Worm (Caenorhabditis elegans) whole organism, L3 larva: Measurements from ENCODE around the gene T04C12.9.

Source experiments
- R02D3.7 ChIP-seq: fragments of 150-350 bp; optimal IDR thresholded peaks from 2 replicates; lab custom pipeline; 2014; ENCODE audit warnings: missing biosample characterization, missing genetic modification characterization
- ZK546.5 ChIP-seq: sonication (generic microtip); optimal IDR thresholded peaks from 2 replicates; lab custom pipeline; 2017; ENCODE audit warnings: missing biosample characterization, missing genetic modification characterization
- ama-1 ChIP-seq: fragments of 150-350 bp; optimal IDR thresholded peaks from 2 replicates; lab custom pipeline; 2018
- ceh-28 ChIP-seq: fragments of 150-350 bp; optimal IDR thresholded peaks from 2 replicates; lab custom pipeline; 2014; ENCODE audit warnings: missing biosample characterization, missing genetic modification reagents, missing genetic modification characterization
- ceh-82 ChIP-seq: fragments of 150-350 bp; optimal IDR thresholded peaks from 2 replicates; lab custom pipeline; 2014; ENCODE audit warnings: missing biosample characterization, missing genetic modification characterization
- daf-12 ChIP-seq: fragments of 150-350 bp; optimal IDR thresholded peaks from 2 replicates; lab custom pipeline; 2014; ENCODE audit warnings: missing biosample characterization, missing genetic modification reagents, missing genetic modification characterization
- egl-27 ChIP-seq: sonication (generic microtip); optimal IDR thresholded peaks from 4 replicates; lab custom pipeline; 2017; ENCODE audit warnings: missing biosample characterization, missing genetic modification reagents, missing genetic modification characterization
- egl-5 ChIP-seq: fragments of 150-350 bp; optimal IDR thresholded peaks from 2 replicates; lab custom pipeline; 2017; ENCODE audit warnings: missing biosample characterization, missing genetic modification reagents, missing genetic modification characterization, inconsistent platforms
- elt-1 ChIP-seq: fragments of 150-350 bp; optimal IDR thresholded peaks from 2 replicates; lab custom pipeline; 2014; ENCODE audit warnings: missing biosample characterization, missing genetic modification characterization
- elt-2 ChIP-seq: sonication (generic microtip); optimal IDR thresholded peaks from 2 replicates; lab custom pipeline; 2016; ENCODE audit warnings: missing genetic modification reagents, mild to moderate bottlenecking, missing genetic modification characterization, missing compliant biosample characterization
- eor-1 ChIP-seq, 2 experiments: fragments of 150-350 bp; optimal IDR thresholded peaks; 2 replicates each; lab custom pipeline; 2014 to 2018; ENCODE audit warnings: missing biosample characterization in 2 of 2, missing genetic modification characterization in 2 of 2
- fkh-10 ChIP-seq: sonication (generic microtip); optimal IDR thresholded peaks from 2 replicates; lab custom pipeline; 2017; ENCODE audit warnings: missing biosample characterization, missing genetic modification reagents, missing genetic modification characterization
- fkh-2 ChIP-seq: fragments of 150-350 bp; optimal IDR thresholded peaks from 2 replicates; lab custom pipeline; 2014; ENCODE audit warnings: missing biosample characterization, missing genetic modification reagents, missing genetic modification characterization
- fos-1 ChIP-seq: fragments of 150-350 bp; optimal IDR thresholded peaks from 2 replicates; lab custom pipeline; 2014; ENCODE audit warnings: missing biosample characterization, missing genetic modification characterization
- hmg-11 ChIP-seq: sonication (generic microtip); optimal IDR thresholded peaks from 2 replicates; lab custom pipeline; 2016; ENCODE audit warnings: missing genetic modification characterization, missing compliant biosample characterization
- jun-1 ChIP-seq: fragments of 150-350 bp; optimal IDR thresholded peaks from 2 replicates; lab custom pipeline; 2014; ENCODE audit warnings: missing biosample characterization, missing genetic modification reagents, missing genetic modification characterization
- lin-15B ChIP-seq: fragments of 150-350 bp; optimal IDR thresholded peaks from 2 replicates; lab custom pipeline; 2014; ENCODE audit warnings: missing biosample characterization, missing genetic modification characterization
- lin-39 ChIP-seq: fragments of 150-350 bp; optimal IDR thresholded peaks from 2 replicates; lab custom pipeline; 2018; ENCODE audit warnings: missing biosample characterization, missing genetic modification reagents, missing genetic modification characterization
- lsy-12 ChIP-seq: sonication (generic microtip); optimal IDR thresholded peaks from 2 replicates; lab custom pipeline; 2016; ENCODE audit warnings: mild to moderate bottlenecking, missing genetic modification characterization, missing compliant biosample characterization
- mdl-1 ChIP-seq: fragments of 150-350 bp; optimal IDR thresholded peaks from 2 replicates; lab custom pipeline; 2014; ENCODE audit warnings: missing biosample characterization, missing genetic modification characterization
- mml-1 ChIP-seq: fragments of 150-350 bp; sonication (generic microtip); optimal IDR thresholded peaks from 3 replicates; lab custom pipeline; 2014; ENCODE audit warnings: missing biosample characterization, missing genetic modification characterization
- nfya-1 ChIP-seq: sonication (generic microtip); optimal IDR thresholded peaks from 2 replicates; lab custom pipeline; 2017; ENCODE audit warnings: missing genetic modification characterization, mild to moderate bottlenecking, missing compliant biosample characterization, antibody characterized with exemption, moderate library complexity; ENCODE audit not compliant: insufficient read depth
- nhr-11 ChIP-seq: fragments of 150-350 bp; optimal IDR thresholded peaks from 2 replicates; lab custom pipeline; 2014; ENCODE audit warnings: missing biosample characterization, missing genetic modification characterization
- nhr-12 ChIP-seq: fragments of 150-350 bp; optimal IDR thresholded peaks from 2 replicates; lab custom pipeline; 2014; ENCODE audit warnings: missing biosample characterization, missing genetic modification characterization
- nhr-25 ChIP-seq: sonication (generic microtip); optimal IDR thresholded peaks from 2 replicates; lab custom pipeline; 2017; ENCODE audit warnings: missing biosample characterization, missing genetic modification characterization
- nhr-28 ChIP-seq: fragments of 150-350 bp; optimal IDR thresholded peaks from 2 replicates; lab custom pipeline; 2014; ENCODE audit warnings: missing biosample characterization, missing genetic modification characterization
- nhr-67 ChIP-seq: fragments of 150-350 bp; optimal IDR thresholded peaks from 2 replicates; lab custom pipeline; 2014; ENCODE audit warnings: missing biosample characterization, missing genetic modification characterization
- nhr-76 ChIP-seq: fragments of 150-350 bp; sonication (generic microtip); optimal IDR thresholded peaks from 5 replicates; lab custom pipeline; 2014; ENCODE audit warnings: missing biosample characterization, missing genetic modification characterization
- nhr-77 ChIP-seq: fragments of 150-350 bp; optimal IDR thresholded peaks from 2 replicates; lab custom pipeline; 2014; ENCODE audit warnings: missing biosample characterization, missing genetic modification characterization
- pha-4 ChIP-seq: fragments of 150-350 bp; optimal IDR thresholded peaks from 2 replicates; lab custom pipeline; 2014; ENCODE audit warnings: missing biosample characterization, missing genetic modification reagents, missing genetic modification characterization
- pqm-1 ChIP-seq: fragments of 150-350 bp; optimal IDR thresholded peaks from 2 replicates; lab custom pipeline; 2017; ENCODE audit warnings: missing biosample characterization, missing genetic modification characterization, inconsistent platforms
- snpc-4 ChIP-seq: fragments of 150-350 bp; optimal IDR thresholded peaks from 2 replicates; lab custom pipeline; 2014; ENCODE audit warnings: missing biosample characterization, missing genetic modification characterization
- tbx-2 ChIP-seq: sonication (generic microtip); optimal IDR thresholded peaks from 2 replicates; lab custom pipeline; 2016; ENCODE audit warnings: mild to moderate bottlenecking, missing genetic modification characterization, missing compliant biosample characterization
- unc-39 ChIP-seq: sonication (generic microtip); optimal IDR thresholded peaks from 4 replicates; lab custom pipeline; 2017; ENCODE audit warnings: missing biosample characterization, missing genetic modification characterization
- unc-62 ChIP-seq: fragments of 150-350 bp; sonication (generic microtip); optimal IDR thresholded peaks from 4 replicates; lab custom pipeline; 2014; ENCODE audit warnings: missing biosample characterization, missing genetic modification reagents, missing genetic modification characterization
- zag-1 ChIP-seq: fragments of 150-350 bp; optimal IDR thresholded peaks from 2 replicates; lab custom pipeline; 2014; ENCODE audit warnings: missing biosample characterization, missing genetic modification characterization
- ztf-11 ChIP-seq: fragments of 150-350 bp; optimal IDR thresholded peaks from 2 replicates; lab custom pipeline; 2014; ENCODE audit warnings: missing biosample characterization, missing genetic modification characterization
- ztf-4 ChIP-seq: fragments of 150-350 bp; optimal IDR thresholded peaks from 2 replicates; lab custom pipeline; 2014; ENCODE audit warnings: missing biosample characterization, missing genetic modification characterization

T04C12.9 gene

DNA sequence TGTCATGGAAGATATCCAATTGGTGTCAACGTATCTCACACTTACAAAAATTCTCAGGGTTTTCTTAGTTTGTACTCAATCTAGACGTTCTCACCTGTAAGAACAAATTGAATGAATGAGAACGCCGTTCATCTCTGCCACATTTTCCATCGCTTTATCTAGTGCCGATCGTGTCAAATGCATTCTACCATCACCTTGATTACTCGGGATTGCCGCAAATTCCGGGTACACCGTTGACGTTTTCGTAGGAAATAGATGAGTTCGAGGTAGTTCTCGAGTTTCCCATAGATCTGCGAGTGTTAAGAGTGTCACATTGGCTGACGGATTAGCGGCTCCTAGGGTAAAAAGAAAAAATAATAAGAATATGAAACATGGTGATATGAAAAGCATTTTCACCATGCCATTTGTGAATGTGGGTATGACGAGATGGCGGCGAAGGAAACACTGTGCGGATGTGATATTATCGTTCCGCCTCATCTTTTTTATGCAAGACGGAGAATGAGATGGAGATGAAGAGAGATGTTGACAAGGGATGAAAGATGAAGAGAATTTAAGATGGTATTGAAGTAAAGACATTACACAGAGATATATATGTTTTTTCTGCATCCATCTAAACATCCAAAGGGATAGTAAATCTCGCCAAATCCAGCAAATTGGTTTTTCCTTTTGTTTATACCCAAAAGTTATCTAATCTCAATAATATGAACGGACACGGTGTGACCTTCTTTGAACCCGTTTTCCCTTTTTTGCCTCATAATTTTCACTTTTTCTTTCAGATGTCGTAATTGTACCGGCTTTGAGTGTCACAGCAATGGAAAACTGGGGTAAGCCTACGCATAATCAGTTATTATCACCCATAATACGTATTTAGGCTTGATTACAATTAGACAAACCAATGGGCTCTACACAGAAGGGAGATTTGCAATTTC, 30.4 kb upstream of the T04C12.9 start, which contains the start of gene lact-8:
lact-8 (minus strand) TSS at position 445 of the 929 bp plus-strand sequence.
- TF ChIP-seq nfya-1 (tag; lab: Kevin White, UChicago) (no peak), nhr-25 (tag; lab: Kevin White, UChicago) (peak; percentile 13), elt-1 (tag; lab: Kevin White, UChicago) (peak; percentile 65)

DNA sequence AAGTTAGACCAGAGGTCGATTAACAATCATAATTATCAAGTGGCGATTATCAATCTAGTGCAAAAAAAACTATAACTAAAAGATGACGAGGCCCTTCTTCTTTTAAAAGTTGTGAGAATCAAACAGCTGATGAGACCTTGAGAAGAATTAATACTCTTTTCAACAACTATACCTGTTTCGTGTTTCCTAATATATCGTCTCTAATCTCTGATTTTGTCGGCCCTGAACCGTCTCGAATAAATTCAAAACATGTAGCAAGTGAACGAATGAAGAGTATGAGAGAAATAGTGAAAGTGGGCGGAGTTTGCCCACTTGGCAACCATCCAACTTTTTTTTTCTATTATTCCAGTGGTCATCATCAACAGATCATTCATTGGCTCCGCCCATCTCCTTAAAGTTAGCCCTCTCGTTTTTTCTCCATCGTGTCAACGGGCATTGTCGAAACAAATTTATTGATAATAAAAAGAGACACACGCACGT, 24.5 kb upstream of the T04C12.9 start, which contains the start of gene Y42A5A.1:
Y42A5A.1 (plus strand) TSS at position 430 of the 480 bp plus-strand sequence.
- TF ChIP-seq nhr-25 (tag; lab: Kevin White, UChicago) (peak; percentile 3), snpc-4 (tag; lab: Kevin White, UChicago) (no peak)
- TF ChIP-seq, all 47 proteins: peak for 1

DNA sequence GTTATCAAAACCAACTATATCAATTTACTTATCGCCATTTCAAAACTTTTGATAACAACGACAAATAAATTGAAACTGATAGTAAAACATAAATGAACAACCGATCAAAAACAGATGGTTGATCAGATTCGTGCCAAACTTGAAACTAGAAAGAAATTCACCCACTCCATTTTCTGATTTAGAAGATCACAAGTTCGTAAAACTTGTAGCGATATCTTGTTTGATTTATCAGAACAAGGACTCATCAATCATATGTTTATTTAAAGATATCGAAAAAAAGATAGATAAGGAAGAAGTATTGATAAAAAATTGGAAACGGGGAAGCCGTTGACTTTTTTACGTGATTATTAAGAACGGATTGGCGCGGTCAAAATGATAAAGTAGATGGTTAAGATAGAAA, 24.1 kb upstream of the T04C12.9 start:
- TF ChIP-seq elt-2 (peak; percentile 85), pqm-1 (tag; lab: Kevin White, UChicago) (peak; percentile 35), fkh-2 (tag; lab: Kevin White, UChicago) (no peak), jun-1 (tag; lab: Kevin White, UChicago) (no peak), ama-1 (lab: Kevin White, UChicago) (no peak), unc-62 (GFP tag; lab: Kevin White, UChicago) (no peak), eor-1 (tag; optimal IDR thresholded peaks at IDR 0.05; lab: Kevin White, UChicago) (no peak)

DNA sequence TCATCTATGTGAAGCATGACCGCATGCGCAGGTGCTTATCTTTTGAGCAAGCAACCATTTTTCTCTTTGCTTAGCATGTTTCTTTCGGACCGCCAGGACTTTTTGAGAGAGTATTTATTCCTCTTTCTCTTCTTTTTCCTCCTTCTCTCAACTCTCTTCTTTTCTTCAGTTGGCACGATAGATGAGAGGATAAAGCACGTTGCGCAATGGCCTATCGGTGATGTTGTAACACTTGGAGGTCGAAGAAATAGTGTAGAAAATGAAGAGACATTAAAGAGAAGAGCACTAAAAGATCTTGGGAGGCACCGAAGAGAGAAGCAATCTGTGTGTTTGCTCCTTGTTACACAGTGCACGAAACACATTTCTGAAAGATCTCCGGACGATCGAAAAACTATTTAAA, 20.7 kb upstream of the T04C12.9 start:
- TF ChIP-seq mdl-1 (tag; lab: Kevin White, UChicago) = peak; percentile 57
- TF ChIP-seq nhr-12 (tag; lab: Kevin White, UChicago) = no peak
- TF ChIP-seq nfya-1 (tag; lab: Kevin White, UChicago) = peak; percentile 73
- TF ChIP-seq hmg-11 (tag; lab: Kevin White, UChicago) = peak; percentile 21
- peak; percentile 71 for TF ChIP-seq lin-39 (tag; lab: Kevin White, UChicago)

DNA sequence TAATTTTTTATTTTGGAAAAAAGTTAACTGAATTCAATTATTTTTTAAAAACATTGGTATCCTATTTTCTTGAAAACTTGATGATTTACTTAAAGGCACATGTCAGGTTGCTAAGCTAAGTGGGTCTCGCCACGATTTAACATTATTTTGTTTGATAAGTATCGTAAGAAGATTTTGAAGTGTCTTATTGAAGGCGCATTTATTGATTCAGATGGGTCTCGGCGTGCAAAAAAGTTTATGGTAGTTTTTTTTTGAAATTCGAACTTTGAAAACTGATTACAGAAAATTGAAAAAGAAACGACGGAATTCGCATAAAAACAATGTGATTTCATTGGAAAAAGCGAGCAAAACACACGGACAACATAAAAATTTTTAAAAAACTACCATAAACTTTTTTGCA, 19.9 kb upstream of the T04C12.9 start:
- TF ChIP-seq lin-15B (tag; lab: Kevin White, UChicago) (no peak), nhr-11 (tag; lab: Kevin White, UChicago) (no peak), nhr-76 (tag; lab: Kevin White, UChicago) (no peak), lsy-12 (tag; lab: Kevin White, UChicago) (no peak), ceh-28 (tag; lab: Kevin White, UChicago) (no peak), egl-5 (tag; lab: Kevin White, UChicago) (no peak), pqm-1 (tag; lab: Kevin White, UChicago) (no peak), nhr-28 (tag; lab: Kevin White, UChicago) (no peak), fos-1 (no peak)

DNA sequence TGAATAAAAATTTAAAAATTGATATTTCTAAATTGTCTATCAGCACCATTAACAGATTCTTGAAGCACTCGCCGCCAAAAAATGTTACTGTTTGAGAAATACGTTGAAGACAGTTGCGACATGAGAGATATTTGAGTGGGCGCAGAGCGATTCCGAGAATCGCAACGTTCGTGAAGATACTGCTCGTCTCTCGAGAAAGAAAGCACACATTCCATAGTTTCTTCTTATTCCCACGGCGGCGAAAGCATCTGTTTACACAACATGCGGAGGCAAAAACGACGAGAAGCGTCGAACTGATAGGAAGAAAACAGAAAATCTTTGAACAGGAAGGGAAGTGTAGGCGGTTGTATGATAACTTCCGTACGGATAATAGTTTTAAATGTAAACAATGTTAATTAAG, 19.5 kb upstream of the T04C12.9 start:
- TF ChIP-seq ama-1 (lab: Kevin White, UChicago) (peak; percentile 75), ceh-82 (tag; lab: Kevin White, UChicago) (no peak), egl-27 (tag; lab: Kevin White, UChicago) (no peak), ZK546.5 (no peak), mml-1 (tag; lab: Kevin White, UChicago) (no peak), elt-2 (no peak), jun-1 (tag; lab: Kevin White, UChicago) (no peak), lsy-12 (tag; lab: Kevin White, UChicago) (no peak), pqm-1 (tag; lab: Kevin White, UChicago) (no peak), nhr-67 (tag; lab: Kevin White, UChicago) (no peak), R02D3.7 (tag; lab: Kevin White, UChicago) (no peak), fos-1 (no peak), lin-39 (tag; lab: Kevin White, UChicago) (no peak), elt-1 (tag; lab: Kevin White, UChicago) (no peak), mdl-1 (tag; lab: Kevin White, UChicago) (no peak), ceh-28 (tag; lab: Kevin White, UChicago) (peak; percentile 1), zag-1 (tag; lab: Kevin White, UChicago) (no peak), fkh-10 (GFP tag; lab: Kevin White, UChicago) (no peak), nhr-77 (tag; lab: Kevin White, UChicago) (no peak), ztf-4 (tag; lab: Kevin White, UChicago) (no peak), fkh-2 (tag; lab: Kevin White, UChicago) (no peak), unc-62 (GFP tag; lab: Kevin White, UChicago) (no peak), nhr-12 (tag; lab: Kevin White, UChicago) (no peak), lin-15B (tag; lab: Kevin White, UChicago) (peak; percentile 7), daf-12 (no peak), eor-1 (tag; optimal IDR thresholded peaks at IDR 0.05; lab: Kevin White, UChicago) (no peak), tbx-2 (tag; lab: Kevin White, UChicago) (peak; percentile 17), pha-4 (tag; lab: Kevin White, UChicago) (peak; percentile 36), ztf-11 (tag; lab: Kevin White, UChicago) (no peak), unc-39 (tag; lab: Kevin White, UChicago) (no peak), hmg-11 (tag; lab: Kevin White, UChicago) (no peak)
